ENCODE assay signal across 1 fruit fly cellular context in the genomic region with DNA sequence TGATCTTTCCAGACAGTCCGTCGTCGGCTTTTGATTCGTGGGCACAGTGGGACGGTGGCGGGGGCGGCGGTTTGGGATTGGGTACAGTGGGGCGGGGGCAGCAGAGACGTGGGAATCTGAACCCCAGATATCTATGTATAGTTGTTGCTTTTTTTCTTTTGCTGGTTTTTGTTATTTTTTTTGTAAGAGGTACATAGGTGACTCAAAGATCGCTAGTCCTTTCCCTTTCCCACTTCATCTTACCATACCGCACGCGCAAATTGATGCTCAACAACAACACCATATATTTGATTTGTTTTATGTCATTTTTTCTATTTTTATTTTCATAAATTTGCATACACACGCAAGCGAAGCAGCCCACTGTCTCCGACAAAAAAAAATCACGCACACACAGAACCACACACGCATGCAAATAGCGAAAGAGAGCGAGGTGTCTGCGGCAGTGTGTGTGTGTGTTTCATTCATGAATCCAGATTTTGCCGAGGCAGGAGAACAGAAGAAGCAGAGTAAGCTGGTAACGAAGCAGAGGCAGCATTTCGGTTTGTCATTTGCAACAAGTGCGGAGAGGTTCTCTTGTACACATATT.
TF ChIP-seq lines count a peak whose summit lies in the region.

No protein-coding gene starts in this region.

TF ChIP-seq in whole organism, embryonic, 481 proteins besides CTCF, POLR2A, EP300 and RAD21 (continued from another document and continues in another):
- no peak for TF ChIP-seq sug (tag; optimal IDR thresholded peaks at IDR 0.05; lab: Kevin White, UChicago)
- TF ChIP-seq lov (optimal IDR thresholded peaks at IDR 0.05; lab: Kevin White, UChicago): no peak
- TF ChIP-seq lov (GFP tag; IDR thresholded peaks at IDR 0.05; lab: Robert Waterston, UW): peak; percentile 61; the same call in 1 of the 3 replicates
- TF ChIP-seq ac (GFP tag; optimal IDR thresholded peaks at IDR 0.05; lab: Kevin White, UChicago): peak; percentile 51
- TF ChIP-seq Doc3 (GFP tag; IDR thresholded peaks at IDR 0.05; lab: Robert Waterston, UW; ENCODE audit: partially characterized antibody): no peak
- no peak for TF ChIP-seq Dip2 (GFP tag; IDR thresholded peaks at IDR 0.05; lab: Robert Waterston, UW)
- TF ChIP-seq gsb-n (tag; optimal IDR thresholded peaks at IDR 0.05; lab: Kevin White, UChicago): peak; percentile 8
- TF ChIP-seq CG12942 (GFP tag; optimal IDR thresholded peaks at IDR 0.05; lab: Kevin White, UChicago): no peak
- no peak for TF ChIP-seq CG31388 (GFP tag; optimal IDR thresholded peaks at IDR 0.05; lab: Kevin White, UChicago)
- no peak for TF ChIP-seq CG11560 (tag; IDR thresholded peaks at IDR 0.05; lab: Robert Waterston, UW)
- TF ChIP-seq CG9797 (GFP tag; optimal IDR thresholded peaks at IDR 0.05; lab: Kevin White, UChicago): no peak
- TF ChIP-seq mirr (GFP tag; optimal IDR thresholded peaks at IDR 0.05; lab: Kevin White, UChicago): no peak
- TF ChIP-seq CG15269 (tag; optimal IDR thresholded peaks at IDR 0.05; lab: Kevin White, UChicago): peak; percentile 49
- TF ChIP-seq ewg (GFP tag; optimal IDR thresholded peaks at IDR 0.05; lab: Kevin White, UChicago): peak; percentile 50
- TF ChIP-seq ERR (GFP tag; optimal IDR thresholded peaks at IDR 0.05; lab: Kevin White, UChicago): no peak
- peak; percentile 52 for TF ChIP-seq az2 (GFP tag; optimal IDR thresholded peaks at IDR 0.05; lab: Kevin White, UChicago)
- 0 out of 3 replicates have a peak, but pooled peaks have one; percentile 38 for TF ChIP-seq Mrtf (GFP tag; IDR thresholded peaks at IDR 0.05; lab: Robert Waterston, UW)
- peak; percentile 72 for TF ChIP-seq dmrt11E (tag; optimal IDR thresholded peaks at IDR 0.05; lab: Kevin White, UChicago)
- TF ChIP-seq vnd (GFP tag; IDR thresholded peaks at IDR 0.05; lab: Robert Waterston, UW; ENCODE audit: partially characterized antibody): no peak
- TF ChIP-seq Oli (tag; optimal IDR thresholded peaks at IDR 0.05; lab: Kevin White, UChicago): peak; percentile 79
- TF ChIP-seq CG6689 (GFP tag; IDR thresholded peaks at IDR 0.05; lab: Robert Waterston, UW): peak; percentile 63; the same call in 1 of the 2 replicates
- peak; percentile 24; the same call in 1 of the 2 replicates for TF ChIP-seq Rfx (GFP tag; IDR thresholded peaks at IDR 0.05; lab: Robert Waterston, UW)
- TF ChIP-seq CG12104 (GFP tag; optimal IDR thresholded peaks at IDR 0.05; lab: Kevin White, UChicago): no peak
- TF ChIP-seq Mes4 (GFP tag; optimal IDR thresholded peaks at IDR 0.05; lab: Kevin White, UChicago): no peak
- TF ChIP-seq gem (tag; optimal IDR thresholded peaks at IDR 0.05; lab: Kevin White, UChicago): peak; percentile 65
- TF ChIP-seq HLH54F (GFP tag; optimal IDR thresholded peaks at IDR 0.05; lab: Kevin White, UChicago): no peak
- TF ChIP-seq hb (GFP tag; IDR thresholded peaks at IDR 0.05; lab: Robert Waterston, UW; ENCODE audit: partially characterized antibody): no peak
- no peak; the same call in 1 of the 2 replicates for TF ChIP-seq peb (GFP tag; IDR thresholded peaks at IDR 0.05; lab: Robert Waterston, UW)
- TF ChIP-seq Myb (GFP tag; optimal IDR thresholded peaks at IDR 0.05; lab: Kevin White, UChicago): no peak
- peak; percentile 60; the same call in 1 of the 3 replicates for TF ChIP-seq CG11456 (GFP tag; IDR thresholded peaks at IDR 0.05; lab: Robert Waterston, UW)
- TF ChIP-seq CG16863 (GFP tag; optimal IDR thresholded peaks at IDR 0.05; lab: Kevin White, UChicago): peak; percentile 43
- no peak for TF ChIP-seq Poxn (GFP tag; IDR thresholded peaks at IDR 0.05; lab: Robert Waterston, UW)
- no peak for TF ChIP-seq gt (GFP tag; IDR thresholded peaks at IDR 0.05; lab: Robert Waterston, UW)
- TF ChIP-seq CG2199 (GFP tag; IDR thresholded peaks at IDR 0.05; lab: Robert Waterston, UW): no peak
- TF ChIP-seq chif (GFP tag; optimal IDR thresholded peaks at IDR 0.05; lab: Kevin White, UChicago): peak; percentile 22 to 56
- no peak for TF ChIP-seq CHES-1-like (GFP tag; optimal IDR thresholded peaks at IDR 0.05; lab: Kevin White, UChicago)
- peak; percentile 2 for TF ChIP-seq org-1 (GFP tag; optimal IDR thresholded peaks at IDR 0.05; lab: Kevin White, UChicago)
- TF ChIP-seq CG32532 (GFP tag; IDR thresholded peaks at IDR 0.05; lab: Robert Waterston, UW): peak; percentile 40; the same call in 1 of the 2 replicates
- TF ChIP-seq Max (GFP tag; optimal IDR thresholded peaks at IDR 0.05; lab: Kevin White, UChicago): no peak
- TF ChIP-seq CG4820 (GFP tag; optimal IDR thresholded peaks at IDR 0.05; lab: Kevin White, UChicago): peak; percentile 49
- TF ChIP-seq Bdp1 (GFP tag; optimal IDR thresholded peaks at IDR 0.05; lab: Kevin White, UChicago): no peak
- TF ChIP-seq CG4617 (GFP tag; optimal IDR thresholded peaks at IDR 0.05; lab: Kevin White, UChicago; ENCODE audit: borderline replicate concordance): no peak
- peak; percentile 20 for TF ChIP-seq dm (GFP tag; optimal IDR thresholded peaks at IDR 0.05; lab: Kevin White, UChicago)
- peak; percentile 33 for TF ChIP-seq Hsf (GFP tag; optimal IDR thresholded peaks at IDR 0.05; lab: Kevin White, UChicago)
- TF ChIP-seq ash1 (GFP tag; optimal IDR thresholded peaks at IDR 0.05; lab: Kevin White, UChicago): no peak
- peak; percentile 26 for TF ChIP-seq CG1832 (GFP tag; optimal IDR thresholded peaks at IDR 0.05; lab: Kevin White, UChicago)
- no peak for TF ChIP-seq Mad (GFP tag; optimal IDR thresholded peaks at IDR 0.05; lab: Kevin White, UChicago)
- TF ChIP-seq CG1603 (tag; optimal IDR thresholded peaks at IDR 0.05; lab: Kevin White, UChicago): peak; percentile 24
- no peak for TF ChIP-seq Neu2 (GFP tag; optimal IDR thresholded peaks at IDR 0.05; lab: Kevin White, UChicago; ENCODE audit: borderline replicate concordance)
- TF ChIP-seq lmd (GFP tag; IDR thresholded peaks at IDR 0.05; lab: Robert Waterston, UW): peak; percentile 51
- TF ChIP-seq Usf (GFP tag; optimal IDR thresholded peaks at IDR 0.05; lab: Kevin White, UChicago): peak; percentile 51
- TF ChIP-seq Sry-β (GFP tag; optimal IDR thresholded peaks at IDR 0.05; lab: Kevin White, UChicago): no peak
- no peak for TF ChIP-seq CG2129 (GFP tag; IDR thresholded peaks at IDR 0.05; lab: Robert Waterston, UW; ENCODE audit: partially characterized antibody)
- TF ChIP-seq bab2 (GFP tag; optimal IDR thresholded peaks at IDR 0.05; lab: Kevin White, UChicago): peak; percentile 20
- no peak for TF ChIP-seq en (GFP tag; optimal IDR thresholded peaks at IDR 0.05; lab: Kevin White, UChicago)
- no peak for TF ChIP-seq CG5953 (GFP tag; IDR thresholded peaks at IDR 0.05; lab: Robert Waterston, UW)
- peak; percentile 73 for TF ChIP-seq CG17361 (GFP tag; IDR thresholded peaks at IDR 0.05; lab: Robert Waterston, UW)
- peak; percentile 26 for TF ChIP-seq oc (tag; optimal IDR thresholded peaks at IDR 0.05; lab: Kevin White, UChicago)
- peak; percentile 65; the same call in 1 of the 2 replicates for TF ChIP-seq CG32767 (GFP tag; IDR thresholded peaks at IDR 0.05; lab: Robert Waterston, UW)
- TF ChIP-seq Hr39 (optimal IDR thresholded peaks at IDR 0.05; lab: Kevin White, UChicago): no peak
- TF ChIP-seq Ada2b (GFP tag; IDR thresholded peaks at IDR 0.05; lab: Robert Waterston, UW): 0 out of 2 replicates have a peak, but pooled peaks have one; percentile 15
- TF ChIP-seq PHDP (tag; optimal IDR thresholded peaks at IDR 0.05; lab: Kevin White, UChicago): peak; percentile 43
- TF ChIP-seq nom (GFP tag; optimal IDR thresholded peaks at IDR 0.05; lab: Kevin White, UChicago): peak; percentile 82
- peak; percentile 58; the same call in 1 of the 2 replicates for TF ChIP-seq seq (GFP tag; IDR thresholded peaks at IDR 0.05; lab: Robert Waterston, UW)
- TF ChIP-seq Vsx1 (GFP tag; optimal IDR thresholded peaks at IDR 0.05; lab: Kevin White, UChicago): peak; percentile 4
- peak; percentile 53; the same call in 1 of the 3 replicates for TF ChIP-seq ase (GFP tag; IDR thresholded peaks at IDR 0.05; lab: Robert Waterston, UW)
- TF ChIP-seq repo (GFP tag; optimal IDR thresholded peaks at IDR 0.05; lab: Kevin White, UChicago): no peak
- TF ChIP-seq lola (GFP tag; optimal IDR thresholded peaks at IDR 0.05; lab: Kevin White, UChicago): peak in 1 of 3 experiments; percentile 57
- peak; percentile 18 for TF ChIP-seq CG4282 (GFP tag; optimal IDR thresholded peaks at IDR 0.05; lab: Kevin White, UChicago)
- no peak for TF ChIP-seq emc (GFP tag; optimal IDR thresholded peaks at IDR 0.05; lab: Kevin White, UChicago)
- peak; percentile 23 for TF ChIP-seq MTF-1 (GFP tag; optimal IDR thresholded peaks at IDR 0.05; lab: Kevin White, UChicago; ENCODE audit: borderline replicate concordance)
- TF ChIP-seq Dll (GFP tag; IDR thresholded peaks at IDR 0.05; lab: Robert Waterston, UW; ENCODE audit: partially characterized antibody): no peak
- TF ChIP-seq CG12155 (GFP tag; optimal IDR thresholded peaks at IDR 0.05; lab: Kevin White, UChicago): peak; percentile 35
- TF ChIP-seq CG7271 (tag; optimal IDR thresholded peaks at IDR 0.05; lab: Kevin White, UChicago): no peak
- peak; percentile 29 for TF ChIP-seq CG1233 (GFP tag; optimal IDR thresholded peaks at IDR 0.05; lab: Kevin White, UChicago)
- peak; percentile 28 for TF ChIP-seq CG8924 (tag; optimal IDR thresholded peaks at IDR 0.05; lab: Kevin White, UChicago)
- no peak for TF ChIP-seq pita (GFP tag; optimal IDR thresholded peaks at IDR 0.05; lab: Kevin White, UChicago)
- no peak for TF ChIP-seq Scr (GFP tag; IDR thresholded peaks at IDR 0.05; lab: Robert Waterston, UW; ENCODE audit: partially characterized antibody)
- TF ChIP-seq CG7963 (GFP tag; IDR thresholded peaks at IDR 0.05; lab: Robert Waterston, UW; ENCODE audit: partially characterized antibody): no peak
- no peak for TF ChIP-seq sens-2 (GFP tag; IDR thresholded peaks at IDR 0.05; lab: Robert Waterston, UW)
- peak; percentile 23 for TF ChIP-seq CG7987 (GFP tag; optimal IDR thresholded peaks at IDR 0.05; lab: Kevin White, UChicago)
- peak; percentile 40; the same call in 1 of the 2 replicates for TF ChIP-seq CG4404 (GFP tag; IDR thresholded peaks at IDR 0.05; lab: Robert Waterston, UW)
- no peak for TF ChIP-seq lilli (GFP tag; optimal IDR thresholded peaks at IDR 0.05; lab: Kevin White, UChicago)
- TF ChIP-seq dpn (GFP tag; optimal IDR thresholded peaks at IDR 0.05; lab: Kevin White, UChicago): peak in 1 of 2 experiments; percentile 52
- TF ChIP-seq Gug (GFP tag; IDR thresholded peaks at IDR 0.05; lab: Robert Waterston, UW): peak; percentile 46; the same call in 2 of the 4 replicates
- TF ChIP-seq kah (GFP tag; optimal IDR thresholded peaks at IDR 0.05; lab: Kevin White, UChicago): no peak
- no peak for TF ChIP-seq CG17186 (GFP tag; optimal IDR thresholded peaks at IDR 0.05; lab: Kevin White, UChicago)
- TF ChIP-seq Hmx (GFP tag; optimal IDR thresholded peaks at IDR 0.05; lab: Kevin White, UChicago): no peak
- TF ChIP-seq pho (GFP tag; optimal IDR thresholded peaks at IDR 0.05; lab: Kevin White, UChicago): no peak
- peak; percentile 53 for TF ChIP-seq CG2875 (GFP tag; optimal IDR thresholded peaks at IDR 0.05; lab: Kevin White, UChicago)
- TF ChIP-seq CG6854 (GFP tag; optimal IDR thresholded peaks at IDR 0.05; lab: Kevin White, UChicago): peak; percentile 4
- no peak for TF ChIP-seq CG14965 (GFP tag; optimal IDR thresholded peaks at IDR 0.05; lab: Kevin White, UChicago; ENCODE audit: borderline replicate concordance)
- no peak for TF ChIP-seq Atf3 (GFP tag; optimal IDR thresholded peaks at IDR 0.05; lab: Kevin White, UChicago)
- TF ChIP-seq CG11696 (GFP tag; IDR thresholded peaks at IDR 0.05; lab: Robert Waterston, UW): no peak
- TF ChIP-seq crol (GFP tag; IDR thresholded peaks at IDR 0.05; lab: Robert Waterston, UW): peak; percentile 83
- TF ChIP-seq CG4360 (GFP tag; IDR thresholded peaks at IDR 0.05; lab: Robert Waterston, UW): peak; percentile 55; the same call in 1 of the 2 replicates
- no peak for TF ChIP-seq btn (GFP tag; optimal IDR thresholded peaks at IDR 0.05; lab: Kevin White, UChicago)
- no peak for TF ChIP-seq Hand (GFP tag; optimal IDR thresholded peaks at IDR 0.05; lab: Kevin White, UChicago)
- no peak for TF ChIP-seq zfh2 (GFP tag; optimal IDR thresholded peaks at IDR 0.05; lab: Kevin White, UChicago)
- TF ChIP-seq Sry-δ (GFP tag; optimal IDR thresholded peaks at IDR 0.05; lab: Kevin White, UChicago): no peak
- no peak for TF ChIP-seq aop (GFP tag; IDR thresholded peaks at IDR 0.05; lab: Robert Waterston, UW)
- TF ChIP-seq disco-r (GFP tag; optimal IDR thresholded peaks at IDR 0.05; lab: Kevin White, UChicago): no peak
- no peak for TF ChIP-seq Stat92E (GFP tag; optimal IDR thresholded peaks at IDR 0.05; lab: Kevin White, UChicago)
- TF ChIP-seq sens (GFP tag; lab: Kevin White, UChicago): peak; percentile 86
- no peak for TF ChIP-seq Hey (tag; optimal IDR thresholded peaks at IDR 0.05; lab: Kevin White, UChicago)
- TF ChIP-seq CG2120 (GFP tag; optimal IDR thresholded peaks at IDR 0.05; lab: Kevin White, UChicago): peak; percentile 37
- peak; percentile 56 for TF ChIP-seq CG1529 (GFP tag; optimal IDR thresholded peaks at IDR 0.05; lab: Kevin White, UChicago)
- no peak for TF ChIP-seq CG33213 (GFP tag; optimal IDR thresholded peaks at IDR 0.05; lab: Kevin White, UChicago)
- no peak for TF ChIP-seq luna (GFP tag; optimal IDR thresholded peaks at IDR 0.05; lab: Kevin White, UChicago)
- peak; percentile 43 for TF ChIP-seq CG9437 (GFP tag; optimal IDR thresholded peaks at IDR 0.05; lab: Kevin White, UChicago)
- peak; percentile 33 for TF ChIP-seq CG12391 (tag; optimal IDR thresholded peaks at IDR 0.05; lab: Kevin White, UChicago)
- TF ChIP-seq Doc2 (GFP tag; IDR thresholded peaks at IDR 0.05; lab: Robert Waterston, UW): no peak
- no peak for TF ChIP-seq CG7745 (tag; optimal IDR thresholded peaks at IDR 0.05; lab: Kevin White, UChicago)
- TF ChIP-seq bbx (GFP tag; IDR thresholded peaks at IDR 0.05; lab: Robert Waterston, UW; ENCODE audit: partially characterized antibody): no peak
- TF ChIP-seq CG2678 (tag; optimal IDR thresholded peaks at IDR 0.05; lab: Kevin White, UChicago): peak; percentile 67
- TF ChIP-seq CG11695 (GFP tag; IDR thresholded peaks at IDR 0.05; lab: Robert Waterston, UW): 0 out of 3 replicates have a peak, but pooled peaks have one; percentile 17
- no peak for TF ChIP-seq CG12071 (GFP tag; optimal IDR thresholded peaks at IDR 0.05; lab: Kevin White, UChicago)
- TF ChIP-seq wek (GFP tag; optimal IDR thresholded peaks at IDR 0.05; lab: Kevin White, UChicago): no peak
- TF ChIP-seq Rx (GFP tag; IDR thresholded peaks at IDR 0.05; lab: Robert Waterston, UW): 0 out of 2 replicates have a peak, but pooled peaks have one; percentile 24
- no peak; the same call in 2 of the 3 replicates for TF ChIP-seq CG6175 (GFP tag; IDR thresholded peaks at IDR 0.05; lab: Robert Waterston, UW)
- no peak for TF ChIP-seq CG11398 (GFP tag; optimal IDR thresholded peaks at IDR 0.05; lab: Kevin White, UChicago)
- no peak for TF ChIP-seq gcm (GFP tag; optimal IDR thresholded peaks at IDR 0.05; lab: Kevin White, UChicago)
